Worm (Caenorhabditis elegans) whole organism, young adult: ENCODE results near the gene dhc-3.

Experiments used
- C06A6.2 ChIP-seq: fragments of 200-800 bp; sonication (Bioruptor generic); conservative IDR thresholded peaks from 2 replicates; pipeline ENCODE4 v1.3.6; 2022; ENCODE audit warnings: missing genetic modification characterization, missing compliant biosample characterization
- D2030.7 ChIP-seq: fragments of 200-800 bp; sonication (Bioruptor generic); IDR thresholded peaks from 2 replicates; pipeline ENCODE4 v1.3.6; 2022; ENCODE audit warnings: missing genetic modification reagents, missing genetic modification characterization, missing compliant biosample characterization
- F22D6.2 ChIP-seq: sonication (generic microtip); optimal IDR thresholded peaks from 2 replicates; lab custom pipeline; 2016; ENCODE audit warnings: mild to moderate bottlenecking, missing genetic modification characterization, missing compliant biosample characterization
- F39B2.1 ChIP-seq: fragments of 200-800 bp; sonication (Bioruptor generic); IDR thresholded peaks from 2 replicates; pipeline ENCODE4 v1.3.6; 2022; ENCODE audit warnings: missing genetic modification reagents, missing genetic modification characterization, missing compliant biosample characterization
- F49E8.2 ChIP-seq: sonication (generic microtip); optimal IDR thresholded peaks from 3 replicates; lab custom pipeline; 2017; ENCODE audit warnings: missing genetic modification characterization, mild to moderate bottlenecking, missing compliant biosample characterization, antibody characterized with exemption, moderate library complexity; ENCODE audit not compliant: insufficient read depth
- F55B11.4 ChIP-seq: sonication (generic microtip); optimal IDR thresholded peaks from 2 replicates; lab custom pipeline; 2016; ENCODE audit warnings: missing compliant biosample characterization, missing genetic modification characterization, borderline replicate concordance; ENCODE audit not compliant: insufficient read depth
- F57A8.1 ChIP-seq: fragments of 200-800 bp; sonication (Bioruptor generic); optimal IDR thresholded peaks from 2 replicates; lab custom pipeline; 2018; ENCODE audit warnings: mild to moderate bottlenecking, missing genetic modification characterization, moderate library complexity, missing compliant biosample characterization
- Y56A3A.18 ChIP-seq: fragments of 200-800 bp; sonication (Bioruptor generic); IDR thresholded peaks from 2 replicates; pipeline ENCODE4 v1.3.6; 2022; ENCODE audit warnings: missing genetic modification reagents, missing genetic modification characterization, missing compliant biosample characterization
- Y67H2A.10 ChIP-seq: fragments of 200-800 bp; sonication (Bioruptor generic); conservative IDR thresholded peaks from 2 replicates; pipeline ENCODE4 v1.3.6; 2022; ENCODE audit warnings: missing genetic modification reagents, missing genetic modification characterization, missing compliant biosample characterization
- aptf-2 ChIP-seq: fragments of 200-800 bp; sonication (Bioruptor generic); conservative IDR thresholded peaks from 2 replicates; pipeline ENCODE4 v1.3.6; 2022; ENCODE audit warnings: missing genetic modification reagents, missing genetic modification characterization, missing compliant biosample characterization
- aptf-3 ChIP-seq: fragments of 200-800 bp; sonication (Bioruptor generic); IDR thresholded peaks from 2 replicates; pipeline ENCODE4 v1.3.6; 2022; ENCODE audit warnings: missing genetic modification characterization, missing compliant biosample characterization
- attf-3 ChIP-seq: fragments of 200-800 bp; sonication (Bioruptor generic); conservative IDR thresholded peaks from 2 replicates; pipeline ENCODE4 v1.3.6; 2022; ENCODE audit warnings: missing genetic modification reagents, missing genetic modification characterization, missing compliant biosample characterization
- attf-5 ChIP-seq: fragments of 200-800 bp; sonication (Bioruptor generic); optimal IDR thresholded peaks from 2 replicates; lab custom pipeline; 2018; ENCODE audit warnings: mild to moderate bottlenecking, missing genetic modification characterization, missing compliant biosample characterization
- attf-6 ChIP-seq: fragments of 200-800 bp; sonication (Bioruptor generic); IDR thresholded peaks from 2 replicates; pipeline ENCODE4 v1.3.6; 2022; ENCODE audit warnings: missing genetic modification reagents, missing genetic modification characterization, missing compliant biosample characterization
- cebp-1 ChIP-seq, 2 experiments: fragments of 200-800 bp in 1 of 2; sonication (Bioruptor generic) in 1 of 2; sonication (generic microtip) in 1 of 2; IDR thresholded peaks in 1 of 2; optimal IDR thresholded peaks in 1 of 2; 2 replicates each; pipeline versions ENCODE4 v1.3.6 to Lab custom; 2017 to 2022; ENCODE audit warnings: missing compliant biosample characterization in 2 of 2, missing genetic modification characterization in 2 of 2, mild to moderate bottlenecking in 1 of 2, missing genetic modification reagents in 1 of 2, moderate library complexity in 1 of 2
- ceh-100 ChIP-seq: fragments of 200-800 bp; sonication (Bioruptor generic); IDR thresholded peaks from 2 replicates; pipeline ENCODE4 v1.3.6; 2022; ENCODE audit warnings: missing genetic modification reagents, missing genetic modification characterization, missing compliant biosample characterization
- ceh-27 ChIP-seq: fragments of 200-800 bp; sonication (Bioruptor generic); optimal IDR thresholded peaks from 2 replicates; lab custom pipeline; 2018; ENCODE audit warnings: mild to moderate bottlenecking, missing genetic modification characterization, moderate library complexity, missing compliant biosample characterization
- die-1 ChIP-seq: sonication (generic microtip); optimal IDR thresholded peaks from 2 replicates; lab custom pipeline; 2016; ENCODE audit warnings: missing genotype, mild to moderate bottlenecking, missing genetic modification characterization, missing compliant biosample characterization
- dox-1 ChIP-seq: fragments of 200-800 bp; sonication (Bioruptor generic); IDR thresholded peaks from 2 replicates; pipeline ENCODE4 v1.3.6; 2022; ENCODE audit warnings: missing genetic modification reagents, missing genetic modification characterization, missing compliant biosample characterization
- dpff-1 ChIP-seq: sonication (generic microtip); optimal IDR thresholded peaks from 2 replicates; lab custom pipeline; 2017; ENCODE audit warnings: mild to moderate bottlenecking, missing genetic modification characterization, missing compliant biosample characterization
- efl-1 ChIP-seq: fragments of 150-350 bp; optimal IDR thresholded peaks from 2 replicates; lab custom pipeline; 2014; ENCODE audit warnings: missing biosample characterization, missing genetic modification reagents, missing genetic modification characterization
- egl-18 ChIP-seq: fragments of 200-800 bp; sonication (Bioruptor generic); IDR thresholded peaks from 2 replicates; pipeline ENCODE4 v1.3.6; 2022; ENCODE audit warnings: missing genetic modification reagents, missing genetic modification characterization, missing compliant biosample characterization
- egl-44 ChIP-seq: fragments of 200-800 bp; sonication (Bioruptor generic); IDR thresholded peaks from 2 replicates; pipeline ENCODE4 v1.3.6; 2022; ENCODE audit warnings: missing genetic modification reagents, missing genetic modification characterization, missing compliant biosample characterization
- ekl-4 ChIP-seq: fragments of 200-800 bp; sonication (Bioruptor generic); IDR thresholded peaks from 2 replicates; pipeline ENCODE4 v1.3.6; 2022; ENCODE audit warnings: missing genetic modification reagents, missing genetic modification characterization, missing compliant biosample characterization
- ets-4 ChIP-seq: fragments of 200-800 bp; sonication (Bioruptor generic); optimal IDR thresholded peaks from 2 replicates; lab custom pipeline; 2018; ENCODE audit warnings: mild to moderate bottlenecking, missing genetic modification characterization, missing compliant biosample characterization
- hlh-26 ChIP-seq: fragments of 200-800 bp; sonication (Bioruptor generic); conservative IDR thresholded peaks from 2 replicates; pipeline ENCODE4 v1.3.6; 2022; ENCODE audit warnings: missing genetic modification reagents, missing genetic modification characterization, missing compliant biosample characterization
- hmg-1.2 ChIP-seq: fragments of 200-800 bp; sonication (Bioruptor generic); IDR thresholded peaks from 2 replicates; pipeline ENCODE4 v1.3.6; 2022; ENCODE audit warnings: missing genetic modification reagents, missing genetic modification characterization, missing compliant biosample characterization
- hsf-1 ChIP-seq: fragments of 200-800 bp; sonication (Bioruptor generic); IDR thresholded peaks from 2 replicates; pipeline ENCODE4 v1.3.6; 2022; ENCODE audit warnings: missing genetic modification reagents, missing genetic modification characterization, missing compliant biosample characterization
- lag-1 ChIP-seq: fragments of 200-800 bp; sonication (Bioruptor generic); IDR thresholded peaks from 2 replicates; pipeline ENCODE4 v1.3.6; 2022; ENCODE audit warnings: missing genetic modification reagents, missing genetic modification characterization, missing compliant biosample characterization
- lin-40 ChIP-seq: sonication (generic microtip); optimal IDR thresholded peaks from 2 replicates; lab custom pipeline; 2016; ENCODE audit warnings: missing genetic modification characterization, mild to moderate bottlenecking, missing compliant biosample characterization, missing genotype, missing genetic modification reagents
- lir-1 ChIP-seq: fragments of 200-800 bp; sonication (Bioruptor generic); conservative IDR thresholded peaks from 2 replicates; pipeline ENCODE4 v1.3.6; 2022; ENCODE audit warnings: missing genetic modification reagents, missing genetic modification characterization, missing compliant biosample characterization
- madf-10 ChIP-seq: sonication (generic microtip); optimal IDR thresholded peaks from 2 replicates; lab custom pipeline; 2016; ENCODE audit warnings: mild to moderate bottlenecking, missing genetic modification characterization, missing compliant biosample characterization
- nfya-2 ChIP-seq: fragments of 200-800 bp; sonication (Bioruptor generic); IDR thresholded peaks from 2 replicates; pipeline ENCODE4 v1.3.6; 2022; ENCODE audit warnings: missing genetic modification reagents, missing genetic modification characterization, missing compliant biosample characterization
- nfyb-1 ChIP-seq: fragments of 200-800 bp; sonication (Bioruptor generic); IDR thresholded peaks from 2 replicates; pipeline ENCODE4 v1.3.6; 2022; ENCODE audit warnings: missing genetic modification reagents, missing genetic modification characterization, missing compliant biosample characterization
- nhr-179 ChIP-seq: sonication (generic microtip); optimal IDR thresholded peaks from 2 replicates; lab custom pipeline; 2016; ENCODE audit warnings: mild to moderate bottlenecking, missing genetic modification characterization, missing compliant biosample characterization
- nhr-80 ChIP-seq: sonication (generic microtip); optimal IDR thresholded peaks from 2 replicates; lab custom pipeline; 2016; ENCODE audit warnings: missing genetic modification characterization, missing compliant biosample characterization
- rec-8 ChIP-seq, 2 experiments: sonication (generic microtip); optimal IDR thresholded peaks; 2 replicates each; lab custom pipeline; 2016; ENCODE audit warnings: mild to moderate bottlenecking in 2 of 2, missing genetic modification characterization in 2 of 2, missing genetic modification reagents in 2 of 2, missing genotype in 2 of 2, missing biosample characterization in 1 of 2, missing compliant biosample characterization in 1 of 2, moderate library complexity in 1 of 2
- sdz-38 ChIP-seq: sonication (generic microtip); optimal IDR thresholded peaks from 2 replicates; lab custom pipeline; 2016; ENCODE audit warnings: missing genotype, missing genetic modification characterization, missing compliant biosample characterization
- tbp1 ChIP-seq: fragments of 200-800 bp; sonication (Bioruptor generic); optimal IDR thresholded peaks from 2 replicates; lab custom pipeline; 2018; ENCODE audit warnings: mild to moderate bottlenecking, missing genetic modification characterization, missing compliant biosample characterization
- zfh-2 ChIP-seq: fragments of 200-800 bp; sonication (Bioruptor generic); conservative IDR thresholded peaks from 2 replicates; pipeline ENCODE4 v1.3.6; 2022; ENCODE audit warnings: missing genetic modification reagents, missing genetic modification characterization, missing compliant biosample characterization
- ztf-22 ChIP-seq: fragments of 200-800 bp; sonication (Bioruptor generic); optimal IDR thresholded peaks from 2 replicates; lab custom pipeline; 2018; ENCODE audit warnings: mild to moderate bottlenecking, missing genetic modification characterization, moderate library complexity, missing compliant biosample characterization
- ztf-25 ChIP-seq: fragments of 200-800 bp; sonication (Bioruptor generic); IDR thresholded peaks from 2 replicates; pipeline ENCODE4 v1.3.6; 2022; ENCODE audit warnings: missing genetic modification reagents, missing genetic modification characterization, missing compliant biosample characterization
- ztf-26 ChIP-seq: sonication (generic microtip); optimal IDR thresholded peaks from 2 replicates; lab custom pipeline; 2017; ENCODE audit warnings: missing genetic modification characterization, missing compliant biosample characterization
- ztf-28 ChIP-seq: fragments of 200-800 bp; sonication (Bioruptor generic); IDR thresholded peaks from 2 replicates; pipeline ENCODE4 v1.3.6; 2022; ENCODE audit warnings: missing genetic modification reagents, missing genetic modification characterization, missing compliant biosample characterization

dhc-3 gene

ce11 chrV:13121266-13121665, 17.5 kb upstream of the dhc-3 start:
- TF ChIP-seq nfya-2 (GFP tag; lab: Robert Waterston, UW) (no peak), ztf-25 (GFP tag; lab: Robert Waterston, UW) (no peak), ztf-26 (no peak), attf-5 (GFP tag; lab: Kevin White, UChicago) (no peak), lin-40 (tag; lab: Kevin White, UChicago) (no peak), hsf-1 (GFP tag; lab: Robert Waterston, UW) (no peak), egl-18 (GFP tag; lab: Robert Waterston, UW) (no peak), Y67H2A.10 (GFP tag; lab: Robert Waterston, UW) (no peak), F39B2.1 (GFP tag; lab: Robert Waterston, UW) (no peak), zfh-2 (GFP tag; lab: Robert Waterston, UW) (no peak), lag-1 (no peak), dox-1 (GFP tag; lab: Robert Waterston, UW) (no peak)

- TF ChIP-seq nfyb-1 (GFP tag; lab: Robert Waterston, UW) (peak; percentile 56; the same call in 1 of the 2 replicates), Y56A3A.18 (GFP tag; lab: Robert Waterston, UW) (0 out of 2 replicates have a peak, but pooled peaks have one; percentile 32)
These were observed 12.8 kb upstream of the dhc-3 start for ce11 chrV:13125942-13126341.

ce11 chrV:13129895-13130294, 8.9 kb upstream of the dhc-3 start, which contains the start of gene eat-6:
eat-6 (minus strand) TSS chrV:13129995.
- TF ChIP-seq F55B11.4 (tag; lab: Kevin White, UChicago) (no peak), F49E8.2 (tag; lab: Kevin White, UChicago) (no peak), egl-44 (GFP tag; lab: Robert Waterston, UW) (no peak), ceh-100 (GFP tag; lab: Robert Waterston, UW) (no peak), lir-1 (GFP tag; lab: Robert Waterston, UW) (no peak), D2030.7 (no peak), nhr-179 (tag; lab: Kevin White, UChicago) (no peak), F22D6.2 (tag; lab: Kevin White, UChicago) (no peak), attf-3 (no peak), ceh-27 (GFP tag; lab: Kevin White, UChicago) (no peak), ztf-28 (no peak)

ce11 chrV:13130439-13130840, 8.3 kb upstream of the dhc-3 start:
- TF ChIP-seq ekl-4 = no peak; the same call in 1 of the 2 replicates
- TF ChIP-seq attf-5 (GFP tag; lab: Kevin White, UChicago) = peak; percentile 61
- TF ChIP-seq sdz-38 (tag; lab: Kevin White, UChicago) = no peak
- no peak for TF ChIP-seq dpff-1 (tag; lab: Kevin White, UChicago)
- TF ChIP-seq ets-4 (GFP tag; lab: Kevin White, UChicago) = no peak
- no peak for TF ChIP-seq efl-1 (GFP tag; lab: Kevin White, UChicago)
- TF ChIP-seq madf-10 = peak; percentile 27
- TF ChIP-seq hmg-1.2 (GFP tag; lab: Robert Waterston, UW) = peak; percentile 49; the same call in 1 of the 2 replicates
- no peak for TF ChIP-seq attf-6 (GFP tag; lab: Robert Waterston, UW)
- TF ChIP-seq cebp-1 (GFP tag; IDR thresholded peaks at IDR 0.05; lab: Robert Waterston, UW) = no peak
- peak; percentile 74 for TF ChIP-seq cebp-1 (tag; optimal IDR thresholded peaks at IDR 0.05; lab: Kevin White, UChicago)
- no peak for TF ChIP-seq F57A8.1 (GFP tag; lab: Kevin White, UChicago)
- 0 out of 2 replicates have a peak, but pooled peaks have one; percentile 44 for TF ChIP-seq C06A6.2 (GFP tag; lab: Robert Waterston, UW)
- peak; percentile 35 for TF ChIP-seq tbp1
- TF ChIP-seq ztf-26 = no peak
- TF ChIP-seq aptf-2 = no peak
- peak; percentile 17 for TF ChIP-seq die-1 (tag; lab: Kevin White, UChicago)
- peak; percentile 99 for TF ChIP-seq nhr-80 (tag; lab: Kevin White, UChicago)
- peak; percentile 71 for TF ChIP-seq ztf-22 (GFP tag; lab: Kevin White, UChicago)
- no peak for TF ChIP-seq hlh-26
- TF ChIP-seq rec-8 (tag; optimal IDR thresholded peaks at IDR 0.05; lab: Kevin White, UChicago) = no peak
- TF ChIP-seq aptf-3 (GFP tag; lab: Robert Waterston, UW) = no peak
